Fruit fly (Drosophila melanogaster): Measurements from ENCODE around the gene CG33688.

DNA sequence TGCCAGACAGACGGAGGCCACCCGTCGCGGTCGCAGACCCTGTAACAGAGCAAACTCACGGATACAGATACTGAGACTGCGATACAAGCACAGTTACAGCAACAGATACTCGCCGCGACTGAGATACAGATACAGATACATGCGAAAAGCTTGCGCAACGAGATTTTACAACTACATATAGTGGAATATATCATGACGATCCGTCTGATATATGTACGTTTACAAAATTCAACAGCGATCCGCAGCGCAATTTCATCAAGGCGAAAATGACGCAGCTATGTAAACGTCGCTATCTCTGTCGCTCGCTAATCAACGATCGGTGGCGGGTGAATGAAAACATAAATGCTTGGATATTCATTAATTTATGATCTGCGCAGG is 48.9 kb upstream of the CG33688 start:
- no peak for TF ChIP-seq dysf (GFP tag; IDR thresholded peaks at IDR 0.05)
- no peak for TF ChIP-seq slbo (GFP tag; IDR thresholded peaks at IDR 0.05)
- TF ChIP-seq chm (GFP tag; IDR thresholded peaks at IDR 0.05) = no peak; the same call in 1 of the 2 replicates
- TF ChIP-seq lola (GFP tag; optimal IDR thresholded peaks at IDR 0.05) = no peak
- no peak for TF ChIP-seq Chrac-16 (GFP tag; optimal IDR thresholded peaks at IDR 0.05)
- no peak for TF ChIP-seq CG9817 (tag; optimal IDR thresholded peaks at IDR 0.05)
- TF ChIP-seq CG30020 (tag; optimal IDR thresholded peaks at IDR 0.05) = no peak

All from whole organism, embryonic.